Fruit fly (Drosophila melanogaster) whole organism, embryonic: Measurements from ENCODE around the gene CG5928.

ENCODE experiments used
- CG4424 ChIP-seq: fragments of 200-800 bp; sonication (Bioruptor generic); optimal IDR thresholded peaks from 3 replicates; lab custom pipeline; 2016; ENCODE audit warnings: missing biosample characterization, missing genetic modification characterization
- CG6654 ChIP-seq: fragments of 200-800 bp; sonication (Bioruptor generic); optimal IDR thresholded peaks from 2 replicates; lab custom pipeline; 2017; ENCODE audit warnings: missing biosample characterization, mild to moderate bottlenecking, missing genetic modification characterization
- CrebB ChIP-seq: fragments of 200-800 bp; sonication (Bioruptor generic); optimal IDR thresholded peaks from 3 replicates; lab custom pipeline; 2018; ENCODE audit warnings: missing biosample characterization, mild to moderate bottlenecking, missing genetic modification characterization
- Trl ChIP-seq, 3 experiments: fragments of >200 bp in 2 of 3; fragments of 200-800 bp in 1 of 3; sonication (Bioruptor generic) in 1 of 3; optimal IDR thresholded peaks; 2 replicates in 1 of 3; 3 replicates in 2 of 3; lab custom pipeline; 2016 to 2017; ENCODE audit warnings: missing biosample characterization in 1 of 3, missing genetic modification characterization in 1 of 3
- tio ChIP-seq: fragments of 200-800 bp; sonication (Bioruptor generic); optimal IDR thresholded peaks from 2 replicates; lab custom pipeline; 2017; ENCODE audit warnings: missing biosample characterization, missing genetic modification characterization, inconsistent platforms

DNA sequence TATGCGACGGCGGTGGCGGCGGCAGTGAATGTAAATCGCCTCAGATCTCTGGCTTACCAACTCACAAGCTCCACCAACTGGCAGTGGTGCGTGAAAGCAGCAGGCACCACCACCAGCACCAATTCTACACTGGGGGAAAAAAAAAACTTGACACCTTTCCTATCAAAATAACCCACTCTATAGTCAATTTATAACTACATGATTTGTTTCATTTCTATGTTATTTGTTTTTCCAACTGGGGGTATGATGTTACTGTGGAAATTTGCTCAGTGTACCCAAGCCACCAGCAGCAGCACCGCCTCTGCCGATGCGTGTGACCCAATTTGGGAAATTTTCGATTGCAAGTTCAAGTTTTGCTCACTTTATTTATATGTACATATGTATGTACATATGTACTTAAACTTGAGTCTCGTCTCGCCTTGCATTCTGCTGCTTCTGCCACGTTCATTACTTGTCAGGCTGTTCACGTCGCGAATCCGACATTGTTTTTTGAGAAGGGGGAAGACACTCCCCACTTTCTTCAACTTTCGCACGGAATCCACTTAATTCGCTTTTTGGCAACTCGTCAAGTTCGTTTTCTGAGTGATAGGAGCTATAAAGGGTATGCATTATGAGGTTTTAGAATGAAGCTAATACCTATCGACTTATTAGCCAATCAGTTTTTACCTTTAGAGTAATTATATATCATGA lies 8.5 kb upstream of the CG5928 start:
- TF ChIP-seq CG6654 (GFP tag; lab: Kevin White, UChicago), result no peak
- TF ChIP-seq tio, result no peak
- TF ChIP-seq CG4424 (GFP tag; lab: Kevin White, UChicago), result no peak
- TF ChIP-seq Trl (optimal IDR thresholded peaks at IDR 0.05; lab: Kevin White, UChicago), result no peak
- no peak for TF ChIP-seq Trl (GFP tag; optimal IDR thresholded peaks at IDR 0.05; lab: Kevin White, UChicago)
- no peak for TF ChIP-seq CrebB (tag; lab: Kevin White, UChicago)
